Fruit fly (Drosophila melanogaster) whole organism, embryonic: Measurements from ENCODE around the gene sky.
A peak's percentile ranks its signal among the peaks of the same experiment; 100 is the strongest.

Source experiments
- Adf1 ChIP-seq: fragments of 200-800 bp; sonication (Bioruptor generic); IDR thresholded peaks from 2 replicates; pipeline ENCODE4 v1.3.6; 2022; ENCODE audit warnings: missing biosample characterization, missing genetic modification characterization
- Bteb2 ChIP-seq: fragments of 200-800 bp; sonication (Bioruptor generic); optimal IDR thresholded peaks from 2 replicates; lab custom pipeline; 2016; ENCODE audit warnings: missing biosample characterization, missing genetic modification characterization
- CG10654 ChIP-seq: fragments of 200-800 bp; sonication (Bioruptor generic); optimal IDR thresholded peaks from 2 replicates; lab custom pipeline; 2016; ENCODE audit warnings: missing biosample characterization, missing genetic modification characterization
- CG11504 ChIP-seq: fragments of 200-800 bp; sonication (Bioruptor generic); optimal IDR thresholded peaks from 3 replicates; lab custom pipeline; 2019; ENCODE audit warnings: missing biosample characterization, mild to moderate bottlenecking, missing genetic modification characterization, moderate library complexity
- CG12071 ChIP-seq: fragments of 200-800 bp; sonication (Bioruptor generic); optimal IDR thresholded peaks from 3 replicates; lab custom pipeline; 2018; ENCODE audit warnings: missing biosample characterization, mild to moderate bottlenecking, missing genetic modification characterization
- CG15011 ChIP-seq: fragments of 200-800 bp; sonication (Bioruptor generic); optimal IDR thresholded peaks from 3 replicates; lab custom pipeline; 2018; ENCODE audit warnings: missing biosample characterization, mild to moderate bottlenecking, missing genetic modification characterization
- CG17328 ChIP-seq: fragments of 200-800 bp; sonication (Bioruptor generic); IDR thresholded peaks from 2 replicates; pipeline ENCODE4 v1.3.6; 2022; ENCODE audit warnings: missing biosample characterization, missing genetic modification characterization
- CG18262 ChIP-seq: fragments of 200-800 bp; optimal IDR thresholded peaks from 3 replicates; lab custom pipeline; 2019; ENCODE audit warnings: missing biosample characterization, mild to moderate bottlenecking, missing genetic modification characterization, moderate library complexity
- CG2199 ChIP-seq: fragments of 200-800 bp; sonication (Bioruptor generic); IDR thresholded peaks from 3 replicates; pipeline ENCODE4 v1.3.6; 2022; ENCODE audit warnings: missing biosample characterization, missing genetic modification characterization
- CG2678 ChIP-seq: fragments of 200-800 bp; sonication (Bioruptor generic); optimal IDR thresholded peaks from 3 replicates; lab custom pipeline; 2019; ENCODE audit warnings: missing biosample characterization, mild to moderate bottlenecking, missing genetic modification characterization, moderate library complexity
- CG31224 ChIP-seq: fragments of 200-800 bp; sonication (Bioruptor generic); IDR thresholded peaks from 2 replicates; pipeline ENCODE4 v1.3.6; 2022; ENCODE audit warnings: missing biosample characterization, missing genetic modification characterization
- CG6254 ChIP-seq: fragments of 200-800 bp; sonication (Bioruptor generic); optimal IDR thresholded peaks from 3 replicates; lab custom pipeline; 2017; ENCODE audit warnings: mild to moderate bottlenecking, missing biosample characterization, missing genetic modification reagents, missing genetic modification characterization
- CG7839 ChIP-seq: fragments of 200-800 bp; sonication (Bioruptor generic); optimal IDR thresholded peaks from 3 replicates; lab custom pipeline; 2018; ENCODE audit warnings: missing biosample characterization, mild to moderate bottlenecking, missing genetic modification characterization, moderate library complexity
- CG9609 ChIP-seq: fragments of 200-800 bp; sonication (Bioruptor generic); optimal IDR thresholded peaks from 3 replicates; lab custom pipeline; 2016; ENCODE audit warnings: missing biosample characterization, missing genetic modification characterization
- D19B ChIP-seq: fragments of 200-800 bp; sonication (Bioruptor generic); optimal IDR thresholded peaks from 2 replicates; lab custom pipeline; 2017; ENCODE audit warnings: missing biosample characterization, mild to moderate bottlenecking, missing genetic modification characterization
- Dbx ChIP-seq: fragments of 200-800 bp; sonication (Bioruptor generic); IDR thresholded peaks from 3 replicates; pipeline ENCODE4 v1.3.6; 2022; ENCODE audit warnings: missing biosample characterization, missing genetic modification characterization
- Dfd ChIP-seq, 2 experiments: fragments of >200 bp; optimal IDR thresholded peaks; 2 replicates each; lab custom pipeline; 2017; ENCODE audit warnings: missing biosample characterization in 2 of 2, missing genetic modification characterization in 2 of 2
- Fer3 ChIP-seq: fragments of 200-800 bp; sonication (Bioruptor generic); optimal IDR thresholded peaks from 2 replicates; lab custom pipeline; 2018; ENCODE audit warnings: missing biosample characterization, mild to moderate bottlenecking, missing genetic modification characterization, moderate library complexity
- GATAe ChIP-seq: fragments of 200-800 bp; sonication (Bioruptor generic); conservative IDR thresholded peaks from 2 replicates; pipeline ENCODE4 v1.3.6; 2022; ENCODE audit warnings: missing biosample characterization, missing genetic modification characterization
- H2.0 ChIP-seq: fragments of 200-800 bp; sonication (Bioruptor generic); IDR thresholded peaks from 2 replicates; pipeline ENCODE4 v1.3.6; 2022; ENCODE audit warnings: missing biosample characterization, missing genetic modification characterization
- HLH4C ChIP-seq: fragments of 200-800 bp; sonication (Bioruptor generic); IDR thresholded peaks from 3 replicates; pipeline ENCODE4 v1.3.6; 2022; ENCODE audit warnings: missing biosample characterization, missing genetic modification characterization; ENCODE audit not compliant: partially characterized antibody
- Hand ChIP-seq: fragments of 200-800 bp; sonication (Bioruptor generic); optimal IDR thresholded peaks from 2 replicates; lab custom pipeline; 2017; ENCODE audit warnings: mild to moderate bottlenecking, missing biosample characterization, missing genetic modification reagents, missing genetic modification characterization
- Hr51 ChIP-seq, 2 experiments: fragments of 200-800 bp; sonication (Bioruptor generic); optimal IDR thresholded peaks; 2 replicates in 1 of 2; 3 replicates in 1 of 2; lab custom pipeline; 2016 to 2018; ENCODE audit warnings: missing biosample characterization in 2 of 2, missing genetic modification characterization in 2 of 2, mild to moderate bottlenecking in 1 of 2, moderate library complexity in 1 of 2
- Mes4 ChIP-seq: fragments of 200-800 bp; sonication (Bioruptor generic); optimal IDR thresholded peaks from 2 replicates; lab custom pipeline; 2016; ENCODE audit warnings: missing biosample characterization, missing genetic modification characterization
- Pdp1 ChIP-seq, 2 experiments: fragments of 200-800 bp; sonication (Bioruptor generic); optimal IDR thresholded peaks; 3 replicates each; lab custom pipeline; 2016; ENCODE audit warnings: missing biosample characterization in 2 of 2, missing genetic modification characterization in 2 of 2, mild to moderate bottlenecking in 1 of 2, moderate library complexity in 1 of 2
- Vsx1 ChIP-seq: fragments of 200-800 bp; sonication (Bioruptor generic); optimal IDR thresholded peaks from 2 replicates; lab custom pipeline; 2017; ENCODE audit warnings: missing biosample characterization, mild to moderate bottlenecking, missing genetic modification characterization, missing genetic modification reagents
- Xbp1 ChIP-seq: fragments of 200-800 bp; sonication (Bioruptor generic); optimal IDR thresholded peaks from 3 replicates; lab custom pipeline; 2016; ENCODE audit warnings: missing biosample characterization, mild to moderate bottlenecking, missing genetic modification characterization
- ase ChIP-seq: fragments of 200-800 bp; sonication (Bioruptor generic); IDR thresholded peaks from 3 replicates; pipeline ENCODE4 v1.3.6; 2022; ENCODE audit warnings: missing biosample characterization, missing genetic modification characterization
- bowl ChIP-seq: fragments of 200-800 bp; sonication (Bioruptor generic); IDR thresholded peaks from 2 replicates; pipeline ENCODE4 v1.3.6; 2022; ENCODE audit warnings: missing biosample characterization, missing genetic modification characterization
- cas ChIP-seq: fragments of 200-800 bp; sonication (Bioruptor generic); IDR thresholded peaks from 2 replicates; pipeline ENCODE4 v1.3.6; 2022; ENCODE audit warnings: missing biosample characterization, missing genetic modification characterization
- chinmo ChIP-seq: fragments of 200-800 bp; sonication (Bioruptor generic); IDR thresholded peaks from 4 replicates; pipeline ENCODE4 v1.3.6; 2022; ENCODE audit warnings: missing biosample characterization, missing genetic modification characterization; ENCODE audit not compliant: partially characterized antibody
- chm ChIP-seq: fragments of 200-800 bp; sonication (Bioruptor generic); IDR thresholded peaks from 2 replicates; pipeline ENCODE4 v1.3.6; 2022; ENCODE audit warnings: missing biosample characterization, missing genetic modification characterization
- danr ChIP-seq: fragments of 200-800 bp; sonication (Bioruptor generic); IDR thresholded peaks from 2 replicates; pipeline ENCODE4 v1.3.6; 2022; ENCODE audit warnings: missing biosample characterization, missing genetic modification characterization
- dimm ChIP-seq: fragments of 200-800 bp; sonication (Bioruptor generic); IDR thresholded peaks from 2 replicates; pipeline ENCODE4 v1.3.6; 2022; ENCODE audit warnings: missing biosample characterization, missing genetic modification characterization
- ewg ChIP-seq: fragments of 200-800 bp; sonication (Bioruptor generic); optimal IDR thresholded peaks from 3 replicates; lab custom pipeline; 2017; ENCODE audit warnings: mild to moderate bottlenecking, missing biosample characterization, missing genetic modification reagents, missing genetic modification characterization
- inv ChIP-seq: fragments of 200-800 bp; sonication (Bioruptor generic); IDR thresholded peaks from 2 replicates; pipeline ENCODE4 v1.3.6; 2022; ENCODE audit warnings: missing biosample characterization, missing genetic modification characterization; ENCODE audit not compliant: partially characterized antibody
- lab ChIP-seq: fragments of 200-800 bp; sonication (Bioruptor generic); optimal IDR thresholded peaks from 3 replicates; lab custom pipeline; 2017; ENCODE audit warnings: missing biosample characterization, missing genetic modification characterization, mild to moderate bottlenecking, moderate library complexity, missing genetic modification reagents
- lov ChIP-seq, 2 experiments: fragments of 200-800 bp in 1 of 2; fragments of >200 bp in 1 of 2; sonication (Bioruptor generic) in 1 of 2; IDR thresholded peaks in 1 of 2; optimal IDR thresholded peaks in 1 of 2; 2 replicates in 1 of 2; 3 replicates in 1 of 2; pipeline versions ENCODE4 v1.3.6 to Lab custom; 2017 to 2022; ENCODE audit warnings: missing biosample characterization in 1 of 2, missing genetic modification characterization in 1 of 2
- nau ChIP-seq: fragments of 200-800 bp; sonication (Bioruptor generic); optimal IDR thresholded peaks from 3 replicates; lab custom pipeline; 2017; ENCODE audit warnings: missing biosample characterization, mild to moderate bottlenecking, missing genetic modification characterization, missing genetic modification reagents
- pan ChIP-seq, 4 experiments: fragments of >200 bp in 3 of 4; fragments of 200-800 bp in 1 of 4; sonication (Bioruptor generic) in 1 of 4; optimal IDR thresholded peaks in 3 of 4; IDR thresholded peaks in 1 of 4; 2 replicates each; pipeline versions ENCODE4 v1.3.6 to Lab custom; 2017 to 2022; ENCODE audit warnings: missing biosample characterization in 2 of 4, missing genetic modification characterization in 2 of 4, mixed read lengths in 1 of 4
- pros ChIP-seq: fragments of 200-800 bp; sonication (Bioruptor generic); optimal IDR thresholded peaks from 3 replicates; lab custom pipeline; 2019; ENCODE audit warnings: missing biosample characterization, mild to moderate bottlenecking, missing genetic modification characterization, moderate library complexity
- pzg ChIP-seq: fragments of 200-800 bp; sonication (Bioruptor generic); optimal IDR thresholded peaks from 3 replicates; lab custom pipeline; 2018; ENCODE audit warnings: missing biosample characterization, mild to moderate bottlenecking, missing genetic modification characterization, moderate library complexity
- sd ChIP-seq: fragments of 200-800 bp; sonication (Bioruptor generic); optimal IDR thresholded peaks from 3 replicates; lab custom pipeline; 2018; ENCODE audit warnings: missing biosample characterization, mild to moderate bottlenecking, missing genetic modification characterization, moderate library complexity
- slbo ChIP-seq: fragments of 200-800 bp; sonication (Bioruptor generic); IDR thresholded peaks from 2 replicates; pipeline ENCODE4 v1.3.6; 2022; ENCODE audit warnings: missing biosample characterization, missing genetic modification characterization
- sob ChIP-seq: fragments of 200-800 bp; sonication (Bioruptor generic); IDR thresholded peaks from 2 replicates; pipeline ENCODE4 v1.3.6; 2022; ENCODE audit warnings: missing biosample characterization, missing genetic modification characterization
- tx ChIP-seq: fragments of 200-800 bp; sonication (Bioruptor generic); optimal IDR thresholded peaks from 2 replicates; lab custom pipeline; 2016; ENCODE audit warnings: missing biosample characterization, missing genetic modification characterization
- wek ChIP-seq: fragments of 200-800 bp; sonication (Bioruptor generic); optimal IDR thresholded peaks from 3 replicates; lab custom pipeline; 2018; ENCODE audit warnings: missing biosample characterization, mild to moderate bottlenecking, missing genetic modification characterization, moderate library complexity
- yki ChIP-seq: fragments of >200 bp; optimal IDR thresholded peaks from 3 replicates; lab custom pipeline; 2018
- zen ChIP-seq: fragments of 200-800 bp; sonication (Bioruptor generic); optimal IDR thresholded peaks from 3 replicates; lab custom pipeline; 2018; ENCODE audit warnings: missing biosample characterization, mild to moderate bottlenecking, missing genetic modification characterization, moderate library complexity
- zf30C ChIP-seq: fragments of 200-800 bp; sonication (Bioruptor generic); optimal IDR thresholded peaks from 3 replicates; lab custom pipeline; 2018; ENCODE audit warnings: missing biosample characterization, mild to moderate bottlenecking, missing genetic modification characterization

Gene sky

dm6 chr2L:20936420-20936819 is 17.7 kb upstream of the sky start (continued):
- TF ChIP-seq Mes4 (GFP tag; lab: Kevin White, UChicago) (no peak), pros (no peak), GATAe (GFP tag; lab: Robert Waterston, UW) (0 out of 2 replicates have a peak, but pooled peaks have one; percentile 6), D19B (GFP tag; lab: Kevin White, UChicago) (no peak), CG11504 (tag; lab: Kevin White, UChicago) (peak; percentile 4), lov (optimal IDR thresholded peaks at IDR 0.05; lab: Kevin White, UChicago) (no peak), lov (GFP tag; IDR thresholded peaks at IDR 0.05; lab: Robert Waterston, UW) (no peak), Dfd (GFP tag; optimal IDR thresholded peaks at IDR 0.05; lab: Kevin White, UChicago) (no peak), chm (no peak), sd (no peak), CG15011 (no peak), Hr51 (GFP tag; optimal IDR thresholded peaks at IDR 0.05; lab: Kevin White, UChicago) (no peak), Adf1 (GFP tag; lab: Robert Waterston, UW) (no peak), pan (optimal IDR thresholded peaks at IDR 0.05; lab: Kevin White, UChicago) (no peak), pan (GFP tag; optimal IDR thresholded peaks at IDR 0.05 in 1 of 2, IDR thresholded peaks at IDR 0.05 in 1 of 2) (no peak), pzg (no peak), H2.0 (GFP tag; lab: Robert Waterston, UW) (no peak), Fer3 (no peak), Hand (GFP tag; lab: Kevin White, UChicago) (no peak), tx (GFP tag; lab: Kevin White, UChicago) (no peak), lab (GFP tag; lab: Kevin White, UChicago) (no peak), CG18262 (peak; percentile 57), sob (GFP tag; lab: Robert Waterston, UW) (no peak), ase (no peak), Pdp1 (GFP tag; optimal IDR thresholded peaks at IDR 0.05; lab: Kevin White, UChicago) (peak in 1 of 2 experiments; percentile 87), inv (no peak), dimm (no peak), CG6254 (GFP tag; lab: Kevin White, UChicago) (peak; percentile 52), zf30C (GFP tag; lab: Kevin White, UChicago) (no peak), yki (no peak), CG2199 (GFP tag; lab: Robert Waterston, UW) (0 out of 3 replicates have a peak, but pooled peaks have one; percentile 15), HLH4C (GFP tag; lab: Robert Waterston, UW) (no peak), Xbp1 (GFP tag; lab: Kevin White, UChicago) (peak; percentile 20), CG7839 (tag; lab: Kevin White, UChicago) (peak; percentile 4), CG2678 (tag; lab: Kevin White, UChicago) (peak; percentile 9), CG12071 (GFP tag; lab: Kevin White, UChicago) (no peak), chinmo (GFP tag; lab: Robert Waterston, UW) (no peak), CG31224 (no peak), CG9609 (GFP tag; lab: Kevin White, UChicago) (no peak), zen (tag; lab: Kevin White, UChicago) (no peak), CG10654 (GFP tag; lab: Kevin White, UChicago) (no peak), nau (GFP tag; lab: Kevin White, UChicago) (no peak), danr (no peak), cas (GFP tag; lab: Robert Waterston, UW) (no peak), bowl (GFP tag; lab: Robert Waterston, UW) (no peak), Dbx (GFP tag; lab: Robert Waterston, UW) (no peak), ewg (GFP tag; lab: Kevin White, UChicago) (no peak), wek (GFP tag; lab: Kevin White, UChicago) (no peak), CG17328 (GFP tag; lab: Robert Waterston, UW) (no peak), Vsx1 (GFP tag; lab: Kevin White, UChicago) (no peak), Bteb2 (GFP tag; lab: Kevin White, UChicago) (no peak), slbo (GFP tag; lab: Robert Waterston, UW) (no peak)
